Worm (Caenorhabditis elegans): ENCODE results near the gene spe-29.

DNA sequence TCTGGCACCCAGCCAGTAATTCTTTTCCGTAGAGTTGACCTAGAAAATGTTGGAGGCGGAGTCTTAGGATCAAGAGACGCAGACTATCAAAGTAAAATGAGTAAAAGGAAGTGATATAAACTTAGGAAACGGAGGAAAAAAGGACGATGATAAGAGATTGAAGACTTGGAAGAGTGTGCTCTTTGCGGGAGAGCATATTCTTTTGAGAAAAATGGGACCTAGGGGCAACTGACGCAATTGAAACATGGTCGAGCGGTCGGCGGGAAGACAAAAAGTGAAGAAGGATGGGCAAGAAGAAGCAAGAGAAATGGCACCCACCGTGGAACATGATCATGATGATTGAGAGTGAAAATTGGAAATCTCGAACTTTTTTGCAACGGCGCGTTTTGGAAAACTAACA, 14.4 kb downstream of the spe-29 start:
- TF ChIP-seq egl-27 (tag; optimal IDR thresholded peaks at IDR 0.05) (no peak), unc-39 (tag; optimal IDR thresholded peaks at IDR 0.05) (no peak), nhr-11 (tag; optimal IDR thresholded peaks at IDR 0.05) (peak; percentile 53), ZK546.5 (tag; optimal IDR thresholded peaks at IDR 0.05) (no peak), lsy-2 (tag; optimal IDR thresholded peaks at IDR 0.05) (no peak), fkh-10 (GFP tag; optimal IDR thresholded peaks at IDR 0.05) (no peak)
